Worm (Caenorhabditis elegans) whole organism, L3 larva: ENCODE measurements around the gene chil-9.

ENCODE experiments used
- R02D3.7 ChIP-seq: fragments of 150-350 bp; optimal IDR thresholded peaks from 2 replicates; lab custom pipeline; 2014; ENCODE audit warnings: missing biosample characterization, missing genetic modification characterization
- ZK546.5 ChIP-seq: sonication (generic microtip); optimal IDR thresholded peaks from 2 replicates; lab custom pipeline; 2017; ENCODE audit warnings: missing biosample characterization, missing genetic modification characterization
- ama-1 ChIP-seq: fragments of 150-350 bp; optimal IDR thresholded peaks from 2 replicates; lab custom pipeline; 2018
- ceh-28 ChIP-seq: fragments of 150-350 bp; optimal IDR thresholded peaks from 2 replicates; lab custom pipeline; 2014; ENCODE audit warnings: missing biosample characterization, missing genetic modification reagents, missing genetic modification characterization
- ceh-82 ChIP-seq: fragments of 150-350 bp; optimal IDR thresholded peaks from 2 replicates; lab custom pipeline; 2014; ENCODE audit warnings: missing biosample characterization, missing genetic modification characterization
- ceh-9 ChIP-seq: sonication (generic microtip); optimal IDR thresholded peaks from 2 replicates; lab custom pipeline; 2018; ENCODE audit warnings: missing biosample characterization, missing genetic modification characterization
- daf-12 ChIP-seq: fragments of 150-350 bp; optimal IDR thresholded peaks from 2 replicates; lab custom pipeline; 2014; ENCODE audit warnings: missing biosample characterization, missing genetic modification reagents, missing genetic modification characterization
- egl-27 ChIP-seq: sonication (generic microtip); optimal IDR thresholded peaks from 4 replicates; lab custom pipeline; 2017; ENCODE audit warnings: missing biosample characterization, missing genetic modification reagents, missing genetic modification characterization
- egl-5 ChIP-seq: fragments of 150-350 bp; optimal IDR thresholded peaks from 2 replicates; lab custom pipeline; 2017; ENCODE audit warnings: missing biosample characterization, missing genetic modification reagents, missing genetic modification characterization, inconsistent platforms
- elt-1 ChIP-seq: fragments of 150-350 bp; optimal IDR thresholded peaks from 2 replicates; lab custom pipeline; 2014; ENCODE audit warnings: missing biosample characterization, missing genetic modification characterization
- elt-2 ChIP-seq: sonication (generic microtip); optimal IDR thresholded peaks from 2 replicates; lab custom pipeline; 2016; ENCODE audit warnings: missing genetic modification reagents, mild to moderate bottlenecking, missing genetic modification characterization, missing compliant biosample characterization
- elt-3 ChIP-seq, 3 experiments: fragments of 150-350 bp in 1 of 3; sonication (generic microtip) in 2 of 3; optimal IDR thresholded peaks; 2 replicates in 2 of 3; 4 replicates in 1 of 3; lab custom pipeline; 2014 to 2017; ENCODE audit warnings: missing biosample characterization in 3 of 3, missing genetic modification characterization in 3 of 3
- eor-1 ChIP-seq, 2 experiments: fragments of 150-350 bp; optimal IDR thresholded peaks; 2 replicates each; lab custom pipeline; 2014 to 2018; ENCODE audit warnings: missing biosample characterization in 2 of 2, missing genetic modification characterization in 2 of 2
- fkh-10 ChIP-seq: sonication (generic microtip); optimal IDR thresholded peaks from 2 replicates; lab custom pipeline; 2017; ENCODE audit warnings: missing biosample characterization, missing genetic modification reagents, missing genetic modification characterization
- fkh-2 ChIP-seq: fragments of 150-350 bp; optimal IDR thresholded peaks from 2 replicates; lab custom pipeline; 2014; ENCODE audit warnings: missing biosample characterization, missing genetic modification reagents, missing genetic modification characterization
- fos-1 ChIP-seq: fragments of 150-350 bp; optimal IDR thresholded peaks from 2 replicates; lab custom pipeline; 2014; ENCODE audit warnings: missing biosample characterization, missing genetic modification characterization
- hmg-11 ChIP-seq: sonication (generic microtip); optimal IDR thresholded peaks from 2 replicates; lab custom pipeline; 2016; ENCODE audit warnings: missing genetic modification characterization, missing compliant biosample characterization
- lin-15B ChIP-seq: fragments of 150-350 bp; optimal IDR thresholded peaks from 2 replicates; lab custom pipeline; 2014; ENCODE audit warnings: missing biosample characterization, missing genetic modification characterization
- lin-39 ChIP-seq: fragments of 150-350 bp; optimal IDR thresholded peaks from 2 replicates; lab custom pipeline; 2018; ENCODE audit warnings: missing biosample characterization, missing genetic modification reagents, missing genetic modification characterization
- lsy-12 ChIP-seq: sonication (generic microtip); optimal IDR thresholded peaks from 2 replicates; lab custom pipeline; 2016; ENCODE audit warnings: mild to moderate bottlenecking, missing genetic modification characterization, missing compliant biosample characterization
- mdl-1 ChIP-seq: fragments of 150-350 bp; optimal IDR thresholded peaks from 2 replicates; lab custom pipeline; 2014; ENCODE audit warnings: missing biosample characterization, missing genetic modification characterization
- mml-1 ChIP-seq: fragments of 150-350 bp; sonication (generic microtip); optimal IDR thresholded peaks from 3 replicates; lab custom pipeline; 2014; ENCODE audit warnings: missing biosample characterization, missing genetic modification characterization
- nfya-1 ChIP-seq: sonication (generic microtip); optimal IDR thresholded peaks from 2 replicates; lab custom pipeline; 2017; ENCODE audit warnings: missing genetic modification characterization, mild to moderate bottlenecking, missing compliant biosample characterization, antibody characterized with exemption, moderate library complexity; ENCODE audit not compliant: insufficient read depth
- nhr-11 ChIP-seq: fragments of 150-350 bp; optimal IDR thresholded peaks from 2 replicates; lab custom pipeline; 2014; ENCODE audit warnings: missing biosample characterization, missing genetic modification characterization
- nhr-12 ChIP-seq: fragments of 150-350 bp; optimal IDR thresholded peaks from 2 replicates; lab custom pipeline; 2014; ENCODE audit warnings: missing biosample characterization, missing genetic modification characterization
- nhr-23 ChIP-seq: fragments of 150-350 bp; optimal IDR thresholded peaks from 2 replicates; lab custom pipeline; 2014; ENCODE audit warnings: missing biosample characterization, missing genetic modification reagents, missing genetic modification characterization
- nhr-237 ChIP-seq: fragments of 150-350 bp; optimal IDR thresholded peaks from 2 replicates; lab custom pipeline; 2014; ENCODE audit warnings: missing biosample characterization, missing genetic modification characterization
- nhr-25 ChIP-seq: sonication (generic microtip); optimal IDR thresholded peaks from 2 replicates; lab custom pipeline; 2017; ENCODE audit warnings: missing biosample characterization, missing genetic modification characterization
- nhr-28 ChIP-seq: fragments of 150-350 bp; optimal IDR thresholded peaks from 2 replicates; lab custom pipeline; 2014; ENCODE audit warnings: missing biosample characterization, missing genetic modification characterization
- nhr-67 ChIP-seq: fragments of 150-350 bp; optimal IDR thresholded peaks from 2 replicates; lab custom pipeline; 2014; ENCODE audit warnings: missing biosample characterization, missing genetic modification characterization
- nhr-76 ChIP-seq: fragments of 150-350 bp; sonication (generic microtip); optimal IDR thresholded peaks from 5 replicates; lab custom pipeline; 2014; ENCODE audit warnings: missing biosample characterization, missing genetic modification characterization
- nhr-77 ChIP-seq: fragments of 150-350 bp; optimal IDR thresholded peaks from 2 replicates; lab custom pipeline; 2014; ENCODE audit warnings: missing biosample characterization, missing genetic modification characterization
- pha-4 ChIP-seq: fragments of 150-350 bp; optimal IDR thresholded peaks from 2 replicates; lab custom pipeline; 2014; ENCODE audit warnings: missing biosample characterization, missing genetic modification reagents, missing genetic modification characterization
- pqm-1 ChIP-seq: fragments of 150-350 bp; optimal IDR thresholded peaks from 2 replicates; lab custom pipeline; 2017; ENCODE audit warnings: missing biosample characterization, missing genetic modification characterization, inconsistent platforms
- skn-1 ChIP-seq: fragments of 150-350 bp; optimal IDR thresholded peaks from 2 replicates; lab custom pipeline; 2014; ENCODE audit warnings: missing biosample characterization, missing genetic modification characterization
- snpc-4 ChIP-seq: fragments of 150-350 bp; optimal IDR thresholded peaks from 2 replicates; lab custom pipeline; 2014; ENCODE audit warnings: missing biosample characterization, missing genetic modification characterization
- tbx-2 ChIP-seq: sonication (generic microtip); optimal IDR thresholded peaks from 2 replicates; lab custom pipeline; 2016; ENCODE audit warnings: mild to moderate bottlenecking, missing genetic modification characterization, missing compliant biosample characterization
- zag-1 ChIP-seq: fragments of 150-350 bp; optimal IDR thresholded peaks from 2 replicates; lab custom pipeline; 2014; ENCODE audit warnings: missing biosample characterization, missing genetic modification characterization
- ztf-4 ChIP-seq: fragments of 150-350 bp; optimal IDR thresholded peaks from 2 replicates; lab custom pipeline; 2014; ENCODE audit warnings: missing biosample characterization, missing genetic modification characterization

chil-9 gene

DNA sequence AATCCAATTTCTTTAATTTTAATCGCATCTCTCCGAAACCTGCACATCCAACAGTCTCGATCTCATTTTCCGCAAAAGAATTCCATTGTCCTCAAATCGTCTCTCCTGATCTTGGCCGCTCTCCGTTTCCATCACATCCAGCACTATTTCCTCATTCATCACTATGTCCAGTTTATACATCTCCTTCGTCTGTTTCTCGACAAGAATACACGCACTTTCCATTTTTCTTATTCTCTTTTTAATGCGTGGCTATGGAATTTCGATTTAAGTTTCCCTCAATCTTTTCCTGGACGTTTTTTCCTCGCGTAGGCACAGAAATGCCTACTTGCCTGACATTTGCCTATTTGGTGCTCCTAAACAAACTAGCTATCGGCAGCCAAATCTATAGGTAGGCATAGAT, 34.7 kb upstream of the chil-9 start:
- TF ChIP-seq egl-5 (tag; lab: Kevin White, UChicago) (no peak), fos-1 (tag; lab: Kevin White, UChicago) (no peak), ZK546.5 (tag; lab: Kevin White, UChicago) (no peak), nhr-23 (tag; lab: Kevin White, UChicago) (peak; percentile 32)

DNA sequence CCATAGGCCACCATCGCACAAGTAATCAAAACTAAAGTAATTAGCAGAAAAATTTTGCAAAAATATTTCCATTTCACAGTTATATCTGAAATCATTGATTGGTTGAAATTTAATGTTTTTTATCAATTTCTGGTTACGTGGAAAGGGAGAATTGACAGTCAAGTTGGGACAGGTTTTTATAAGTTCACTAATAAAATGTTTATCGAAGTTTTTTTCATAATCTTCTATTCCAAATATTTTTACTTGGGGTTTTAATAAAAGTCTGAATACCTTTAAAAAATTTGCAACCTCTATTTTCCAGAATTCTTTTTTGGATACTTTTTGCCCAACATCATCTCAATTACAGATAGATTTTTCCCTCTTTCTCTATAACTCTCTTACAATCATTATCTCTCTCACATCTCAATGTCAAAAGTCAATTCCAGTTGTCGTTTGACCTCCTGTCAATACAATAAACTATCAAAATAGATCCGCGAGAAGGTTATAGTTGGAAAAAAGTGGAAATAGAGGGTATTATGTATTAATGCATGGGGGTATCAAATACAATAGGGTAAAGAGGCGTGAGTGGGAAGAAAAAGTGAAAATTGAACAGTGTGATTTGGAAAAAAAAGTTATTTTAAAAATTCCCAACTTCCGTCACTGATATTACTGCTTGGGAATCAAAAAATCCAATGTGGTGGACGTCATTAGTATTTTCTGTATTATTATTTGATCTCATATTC, 29.5 kb upstream of the chil-9 start, which contains the start of the genes chil-2 and ctsa-3.2:
TSS of gene chil-2 (minus strand) at position 101 of the 722 bp plus-strand sequence.
TSS of gene ctsa-3.2 (plus strand) at position 672 of the 722 bp plus-strand sequence.
- TF ChIP-seq nfya-1 (tag; lab: Kevin White, UChicago) (no peak), nhr-28 (tag; lab: Kevin White, UChicago) (no peak), ama-1 (lab: Kevin White, UChicago) (no peak), nhr-67 (tag; lab: Kevin White, UChicago) (no peak), nhr-11 (tag; lab: Kevin White, UChicago) (no peak), nhr-12 (tag; lab: Kevin White, UChicago) (no peak), nhr-237 (tag; lab: Kevin White, UChicago) (no peak), nhr-76 (tag; lab: Kevin White, UChicago) (no peak), zag-1 (no peak), ceh-9 (tag; lab: Kevin White, UChicago) (no peak), elt-3 (tag; optimal IDR thresholded peaks at IDR 0.05; lab: Kevin White, UChicago) (no peak)

- TF ChIP-seq pha-4 (tag; lab: Kevin White, UChicago) (no peak), skn-1 (tag; lab: Kevin White, UChicago) (no peak), ceh-82 (tag; lab: Kevin White, UChicago) (no peak), elt-3 (tag; optimal IDR thresholded peaks at IDR 0.05; lab: Kevin White, UChicago) (no peak), lsy-12 (tag; lab: Kevin White, UChicago) (no peak), fos-1 (tag; lab: Kevin White, UChicago) (no peak), tbx-2 (tag; lab: Kevin White, UChicago) (no peak), lin-15B (no peak), ama-1 (lab: Kevin White, UChicago) (no peak), nhr-25 (tag; lab: Kevin White, UChicago) (no peak), eor-1 (tag; optimal IDR thresholded peaks at IDR 0.05; lab: Kevin White, UChicago) (no peak), hmg-11 (no peak), ceh-28 (tag; lab: Kevin White, UChicago) (no peak), nfya-1 (tag; lab: Kevin White, UChicago) (no peak), R02D3.7 (tag; lab: Kevin White, UChicago) (no peak)
Measured at ce11 chrII:9872961-9873360, 27.8 kb upstream of the chil-9 start, which contains the start of gene chil-8. Gene chil-8 (minus strand): TSS chrII:9873061.

- TF ChIP-seq egl-5 (tag; lab: Kevin White, UChicago) (no peak), mdl-1 (tag; lab: Kevin White, UChicago) (no peak), daf-12 (tag; lab: Kevin White, UChicago) (no peak), nhr-12 (tag; lab: Kevin White, UChicago) (no peak)
Measured at ce11 chrII:9871061-9871460, 25.9 kb upstream of the chil-9 start, which contains the start of gene chil-7. Gene chil-7 (minus strand): TSS chrII:9871172.

ce11 chrII:9868698-9869097, 23.6 kb upstream of the chil-9 start, which contains the start of gene old-1:
Gene old-1 (minus strand): TSS chrII:9868747.
- TF ChIP-seq nhr-12 (tag; lab: Kevin White, UChicago) (no peak), nfya-1 (tag; lab: Kevin White, UChicago) (peak; percentile 51)

DNA sequence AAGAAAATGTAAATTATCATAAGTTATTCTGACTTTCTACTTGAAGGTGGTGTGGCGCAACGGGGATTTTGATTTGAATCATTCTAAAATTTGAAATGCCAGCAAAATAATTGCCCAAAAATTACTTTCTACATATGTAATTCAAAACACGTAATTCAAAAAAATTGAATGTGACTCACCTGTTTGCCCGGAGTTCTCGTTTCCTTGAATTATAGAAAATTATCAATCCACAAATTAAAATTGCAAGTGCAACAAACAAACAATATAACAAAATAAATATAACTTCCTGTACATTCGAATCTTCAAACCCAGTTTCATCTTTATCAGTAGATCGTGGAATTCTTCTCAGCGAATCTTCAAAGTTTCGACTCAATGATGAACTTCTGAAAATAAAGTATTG, 23.1 kb upstream of the chil-9 start:
- TF ChIP-seq elt-3 (tag; optimal IDR thresholded peaks at IDR 0.05; lab: Kevin White, UChicago), result no peak
- TF ChIP-seq R02D3.7 (tag; lab: Kevin White, UChicago), result no peak
- TF ChIP-seq nhr-77 (tag; lab: Kevin White, UChicago), result no peak
- no peak for TF ChIP-seq lin-39
- no peak for TF ChIP-seq snpc-4
- no peak for TF ChIP-seq ceh-9 (tag; lab: Kevin White, UChicago)
- no peak for TF ChIP-seq fkh-2 (tag; lab: Kevin White, UChicago)
- no peak for TF ChIP-seq fos-1 (tag; lab: Kevin White, UChicago)
- TF ChIP-seq pqm-1, result no peak
- TF ChIP-seq egl-27, result no peak
- TF ChIP-seq elt-2 (tag; lab: Kevin White, UChicago), result no peak
- TF ChIP-seq elt-1 (tag; lab: Kevin White, UChicago), result no peak
- no peak for TF ChIP-seq pha-4 (tag; lab: Kevin White, UChicago)
- no peak for TF ChIP-seq mml-1
- no peak for TF ChIP-seq fkh-10 (GFP tag; lab: Kevin White, UChicago)
- TF ChIP-seq ztf-4 (tag; lab: Kevin White, UChicago), result no peak
- no peak for TF ChIP-seq ZK546.5 (tag; lab: Kevin White, UChicago)
